Worm (Caenorhabditis elegans): ENCODE data around the gene R06B9.5.

DNA sequence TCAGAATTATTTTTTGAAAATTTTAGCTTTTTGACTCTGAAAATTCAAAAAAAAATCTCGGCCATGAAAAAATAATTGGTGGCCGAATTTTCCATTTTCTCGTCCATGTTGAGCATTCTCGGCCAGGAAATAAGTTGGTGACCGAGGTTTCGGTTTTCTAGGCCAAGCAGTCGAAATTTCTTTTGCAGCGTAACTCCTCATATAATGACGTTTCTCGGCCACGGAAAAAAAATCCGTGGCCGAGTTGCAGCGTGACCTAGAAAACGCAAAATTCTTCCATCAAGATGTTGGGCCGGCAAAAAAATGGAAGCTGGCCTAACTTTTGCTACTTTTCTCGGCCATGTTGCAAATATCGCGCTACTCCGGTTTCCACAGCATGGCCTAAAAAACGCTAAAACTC lies 14.0 kb downstream of the R06B9.5 start:
- TF ChIP-seq nhr-85 (tag) = no peak
- TF ChIP-seq fos-1 (tag; optimal IDR thresholded peaks at IDR 0.05) = no peak
- TF ChIP-seq tbx-2 (tag; optimal IDR thresholded peaks at IDR 0.05) = no peak
- TF ChIP-seq ces-1 (GFP tag; optimal IDR thresholded peaks at IDR 0.05) = no peak
- TF ChIP-seq C16A3.4 (tag; optimal IDR thresholded peaks at IDR 0.05) = no peak
- TF ChIP-seq ztf-4 (tag; optimal IDR thresholded peaks at IDR 0.05) = no peak
- TF ChIP-seq mab-9 (GFP tag; IDR thresholded peaks at IDR 0.05) = no peak
- TF ChIP-seq dpl-1 (GFP tag; optimal IDR thresholded peaks at IDR 0.05) = no peak
- no peak for TF ChIP-seq nhr-90 (tag; optimal IDR thresholded peaks at IDR 0.05; ENCODE audit: poor library complexity)

Measured in whole organism, L1 larva.